Fruit fly (Drosophila melanogaster) whole organism, prepupa: ENCODE data around the gene BthD.
A peak's percentile ranks its signal among the peaks of the same experiment; 100 is the strongest.

Experiments
- CG10669 ChIP-seq: fragments of 200-800 bp; sonication (Bioruptor generic); optimal IDR thresholded peaks from 3 replicates; lab custom pipeline; 2018; ENCODE audit warnings: missing biosample characterization, mild to moderate bottlenecking, missing genetic modification characterization, moderate library complexity
- CG11762 ChIP-seq: fragments of 200-800 bp; sonication (Bioruptor generic); optimal IDR thresholded peaks from 3 replicates; lab custom pipeline; 2016; ENCODE audit warnings: missing biosample characterization, missing genetic modification characterization; ENCODE audit not compliant: insufficient read depth
- CG11902 ChIP-seq: fragments of 200-800 bp; sonication (Bioruptor generic); optimal IDR thresholded peaks from 3 replicates; lab custom pipeline; 2016; ENCODE audit warnings: missing biosample characterization, missing genetic modification characterization
- CG15336 ChIP-seq: fragments of 200-800 bp; sonication (Bioruptor generic); IDR thresholded peaks from 2 replicates; pipeline ENCODE4 v1.3.6; 2022; ENCODE audit warnings: missing biosample characterization, missing genetic modification characterization
- CG1621 ChIP-seq: fragments of 200-800 bp; sonication (Bioruptor generic); optimal IDR thresholded peaks from 3 replicates; lab custom pipeline; 2018; ENCODE audit warnings: missing biosample characterization, mild to moderate bottlenecking, missing genetic modification characterization
- CG3032 ChIP-seq: fragments of 200-800 bp; optimal IDR thresholded peaks from 2 replicates; lab custom pipeline; 2019; ENCODE audit warnings: missing biosample characterization, mild to moderate bottlenecking, missing genetic modification characterization, moderate library complexity
- CG31627 ChIP-seq: fragments of 200-800 bp; sonication (Bioruptor generic); optimal IDR thresholded peaks from 3 replicates; lab custom pipeline; 2016; ENCODE audit warnings: missing biosample characterization, missing genetic modification characterization
- CG3919 ChIP-seq: fragments of 200-800 bp; sonication (Bioruptor generic); optimal IDR thresholded peaks from 3 replicates; lab custom pipeline; 2016; ENCODE audit warnings: missing biosample characterization, missing genetic modification characterization
- CG4318 ChIP-seq: fragments of 200-800 bp; sonication (Bioruptor generic); optimal IDR thresholded peaks from 3 replicates; lab custom pipeline; 2017; ENCODE audit warnings: missing biosample characterization, mild to moderate bottlenecking, missing genetic modification characterization
- CG6163 ChIP-seq: fragments of 200-800 bp; sonication (Bioruptor generic); IDR thresholded peaks from 3 replicates; pipeline ENCODE4 v1.3.6; 2022; ENCODE audit warnings: missing biosample characterization, missing genetic modification characterization
- CG6276 ChIP-seq: fragments of 200-800 bp; sonication (Bioruptor generic); optimal IDR thresholded peaks from 2 replicates; lab custom pipeline; 2017; ENCODE audit warnings: missing biosample characterization, mild to moderate bottlenecking, missing genetic modification characterization
- CG6792 ChIP-seq: fragments of 200-800 bp; sonication (Bioruptor generic); optimal IDR thresholded peaks from 3 replicates; lab custom pipeline; 2016; ENCODE audit warnings: missing biosample characterization, missing genetic modification characterization
- CG6808 ChIP-seq: fragments of 200-800 bp; sonication (Bioruptor generic); optimal IDR thresholded peaks from 3 replicates; lab custom pipeline; 2017; ENCODE audit warnings: missing biosample characterization, missing genetic modification characterization, mild to moderate bottlenecking, moderate library complexity, missing genetic modification reagents
- CG6854 ChIP-seq: fragments of 200-800 bp; sonication (Bioruptor generic); optimal IDR thresholded peaks from 2 replicates; lab custom pipeline; 2017; ENCODE audit warnings: missing biosample characterization, mild to moderate bottlenecking, missing genetic modification characterization
- CG7368 ChIP-seq: fragments of 200-800 bp; sonication (Bioruptor generic); optimal IDR thresholded peaks from 3 replicates; lab custom pipeline; 2016; ENCODE audit warnings: missing biosample characterization, missing genetic modification characterization
- CG8119 ChIP-seq: fragments of 200-800 bp; sonication (Bioruptor generic); IDR thresholded peaks from 3 replicates; pipeline ENCODE4 v1.3.6; 2022; ENCODE audit warnings: missing biosample characterization, missing genetic modification characterization
- CG8319 ChIP-seq: fragments of 200-800 bp; sonication (Bioruptor generic); optimal IDR thresholded peaks from 3 replicates; lab custom pipeline; 2016; ENCODE audit warnings: missing biosample characterization, missing genetic modification characterization
- CG8632 ChIP-seq: fragments of 200-800 bp; sonication (Bioruptor generic); optimal IDR thresholded peaks from 3 replicates; lab custom pipeline; 2016; ENCODE audit warnings: missing biosample characterization, missing genetic modification characterization
- CG9139 ChIP-seq: fragments of 200-800 bp; sonication (Bioruptor generic); optimal IDR thresholded peaks from 3 replicates; lab custom pipeline; 2017; ENCODE audit warnings: missing biosample characterization, mild to moderate bottlenecking, missing genetic modification characterization
- Eip78C ChIP-seq: fragments of 200-800 bp; sonication (Bioruptor generic); peaks from one replicate; lab custom pipeline; 2016; ENCODE audit warnings: missing biosample characterization, missing genetic modification characterization
- Eip93F ChIP-seq: fragments of 200-800 bp; sonication (Bioruptor generic); optimal IDR thresholded peaks from 2 replicates; lab custom pipeline; 2016; ENCODE audit warnings: missing biosample characterization, mild to moderate bottlenecking, missing genetic modification characterization
- Ets96B ChIP-seq: fragments of 200-800 bp; optimal IDR thresholded peaks from 2 replicates; lab custom pipeline; 2019; ENCODE audit warnings: missing biosample characterization, mild to moderate bottlenecking, missing genetic modification characterization, moderate library complexity
- Gug ChIP-seq: fragments of 200-800 bp; sonication (Bioruptor generic); IDR thresholded peaks from 2 replicates; pipeline ENCODE4 v1.3.6; 2022; ENCODE audit warnings: missing biosample characterization, missing genetic modification characterization
- Hr38 ChIP-seq: sonication (Bioruptor generic); optimal IDR thresholded peaks from 2 replicates; lab custom pipeline; 2016; ENCODE audit warnings: missing biosample characterization, missing genetic modification characterization
- Hr39 ChIP-seq: fragments of 200-800 bp; sonication (Bioruptor generic); optimal IDR thresholded peaks from 2 replicates; lab custom pipeline; 2016; ENCODE audit warnings: missing biosample characterization, missing genetic modification characterization
- Hr4 ChIP-seq: fragments of 200-800 bp; sonication (Bioruptor generic); optimal IDR thresholded peaks from 3 replicates; lab custom pipeline; 2016; ENCODE audit warnings: missing biosample characterization, missing genetic modification characterization
- Lpt ChIP-seq: fragments of 200-800 bp; sonication (Bioruptor generic); optimal IDR thresholded peaks from 3 replicates; lab custom pipeline; 2016; ENCODE audit warnings: missing biosample characterization, missing genetic modification characterization
- OdsH ChIP-seq: fragments of 200-800 bp; sonication (Bioruptor generic); optimal IDR thresholded peaks from 3 replicates; lab custom pipeline; 2016; ENCODE audit warnings: missing biosample characterization, missing genetic modification characterization
- Smox ChIP-seq: fragments of 200-800 bp; sonication (Bioruptor generic); optimal IDR thresholded peaks from 3 replicates; lab custom pipeline; 2016; ENCODE audit warnings: missing biosample characterization, missing genetic modification characterization
- Sox102F ChIP-seq: fragments of 200-800 bp; sonication (Bioruptor generic); optimal IDR thresholded peaks from 2 replicates; lab custom pipeline; 2016; ENCODE audit warnings: missing biosample characterization, mild to moderate bottlenecking, missing genetic modification characterization
- Sox14 ChIP-seq: fragments of 200-800 bp; sonication (Bioruptor generic); optimal IDR thresholded peaks from 3 replicates; lab custom pipeline; 2016; ENCODE audit warnings: missing biosample characterization, missing genetic modification characterization
- achi ChIP-seq: fragments of 200-800 bp; sonication (Bioruptor generic); optimal IDR thresholded peaks from 3 replicates; lab custom pipeline; 2016; ENCODE audit warnings: missing biosample characterization, missing genetic modification characterization
- acj6 ChIP-seq: fragments of 200-800 bp; sonication (Bioruptor generic); optimal IDR thresholded peaks from 3 replicates; lab custom pipeline; 2016; ENCODE audit warnings: missing biosample characterization, missing genetic modification characterization
- dac ChIP-seq: fragments of 200-800 bp; sonication (Bioruptor generic); optimal IDR thresholded peaks from 2 replicates; lab custom pipeline; 2017; ENCODE audit warnings: missing biosample characterization, mild to moderate bottlenecking, missing genetic modification characterization
- esn ChIP-seq: fragments of 200-800 bp; sonication (Bioruptor generic); optimal IDR thresholded peaks from 2 replicates; lab custom pipeline; 2016; ENCODE audit warnings: missing biosample characterization, mild to moderate bottlenecking, missing genetic modification characterization, moderate library complexity
- fd59A ChIP-seq: fragments of 200-800 bp; sonication (Bioruptor generic); optimal IDR thresholded peaks from 2 replicates; lab custom pipeline; 2017; ENCODE audit warnings: missing biosample characterization, mild to moderate bottlenecking, missing genetic modification characterization, missing genetic modification reagents
- fkh ChIP-seq: fragments of 200-800 bp; sonication (Bioruptor generic); optimal IDR thresholded peaks from 3 replicates; lab custom pipeline; 2017; ENCODE audit warnings: missing biosample characterization, mild to moderate bottlenecking, missing genetic modification characterization, moderate library complexity
- net ChIP-seq: fragments of 200-800 bp; sonication (Bioruptor generic); optimal IDR thresholded peaks from 3 replicates; lab custom pipeline; 2016; ENCODE audit warnings: missing biosample characterization, missing genetic modification characterization
- pdm3 ChIP-seq: fragments of 200-800 bp; sonication (Bioruptor generic); optimal IDR thresholded peaks from 3 replicates; lab custom pipeline; 2016; ENCODE audit warnings: missing biosample characterization, missing genetic modification characterization
- salr ChIP-seq, 2 experiments: fragments of 200-800 bp; sonication (Bioruptor generic); optimal IDR thresholded peaks; 3 replicates each; lab custom pipeline; 2016 to 2018; ENCODE audit warnings: missing biosample characterization in 2 of 2, missing genetic modification characterization in 2 of 2, mild to moderate bottlenecking in 1 of 2
- ss ChIP-seq, 2 experiments: fragments of 200-800 bp; sonication (Bioruptor generic); optimal IDR thresholded peaks; 2 replicates in 1 of 2; 3 replicates in 1 of 2; lab custom pipeline; 2017 to 2018; ENCODE audit warnings: mild to moderate bottlenecking in 2 of 2, missing biosample characterization in 2 of 2, missing genetic modification characterization in 2 of 2, moderate library complexity in 1 of 2
- svp ChIP-seq: fragments of 200-800 bp; sonication (Bioruptor generic); peaks from one replicate; lab custom pipeline; 2016; ENCODE audit warnings: missing biosample characterization, missing genetic modification characterization
- topi ChIP-seq: fragments of 200-800 bp; sonication (Bioruptor generic); optimal IDR thresholded peaks from 3 replicates; lab custom pipeline; 2016; ENCODE audit warnings: missing biosample characterization, missing genetic modification characterization
- vri ChIP-seq: fragments of 200-800 bp; sonication (Bioruptor generic); optimal IDR thresholded peaks from 3 replicates; lab custom pipeline; 2016; ENCODE audit warnings: missing biosample characterization, mild to moderate bottlenecking, missing genetic modification characterization

Gene BthD

DNA sequence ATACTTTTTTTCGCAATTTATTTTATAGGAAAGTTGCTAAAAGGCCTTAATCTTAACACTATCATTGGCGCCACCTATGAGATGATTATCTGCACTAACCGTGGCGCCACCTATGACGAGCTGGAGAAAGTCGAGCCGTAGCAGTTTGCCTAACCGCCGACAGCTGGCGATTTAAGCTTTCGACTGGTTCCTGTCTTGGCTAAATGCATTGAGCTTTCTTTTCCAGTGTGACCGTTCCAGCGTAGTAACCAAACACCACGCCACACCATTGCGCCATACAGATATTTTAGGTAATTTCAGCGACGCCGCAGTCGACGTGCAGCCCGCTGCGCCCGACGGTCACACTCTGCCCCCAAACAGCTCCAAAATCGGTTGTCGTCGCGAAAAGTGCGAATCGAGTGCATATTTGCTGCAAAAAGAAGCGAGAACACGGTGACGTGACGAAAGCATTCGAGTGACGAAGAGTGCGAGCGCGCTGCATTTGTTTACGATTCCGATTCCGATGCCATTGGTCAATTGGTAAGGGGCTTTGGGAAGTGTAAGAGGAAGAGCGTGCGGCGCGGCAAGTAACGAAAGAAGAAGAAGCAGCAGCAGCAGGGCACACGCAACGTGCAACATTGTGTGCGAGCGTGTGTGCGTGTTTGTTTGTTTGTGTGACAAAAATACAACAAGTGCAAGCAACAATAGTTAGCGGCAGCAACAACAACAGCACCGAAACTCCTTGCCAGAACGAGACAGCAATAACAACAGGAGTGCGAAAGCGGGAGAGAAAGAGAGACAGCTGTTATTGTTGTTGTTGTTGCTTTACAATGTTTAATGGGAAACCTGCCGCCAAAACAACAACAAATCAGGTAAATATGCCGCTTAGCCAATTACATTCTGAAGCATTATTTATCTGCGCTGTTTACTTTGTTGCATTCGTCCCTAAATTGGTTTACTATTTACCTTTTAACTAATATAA is 48.2 kb upstream of the BthD start, which contains the start of the genes CG46311 and Tpst (continued):
- TF ChIP-seq esn (GFP tag; lab: Kevin White, UChicago) (peak; percentile 39), ss (GFP tag; optimal IDR thresholded peaks at IDR 0.05; lab: Kevin White, UChicago) (peak; percentile 22 to 81), CG3919 (GFP tag; lab: Kevin White, UChicago) (peak; percentile 35), CG4318 (GFP tag; lab: Kevin White, UChicago) (no peak), CG3032 (tag; lab: Kevin White, UChicago) (peak; percentile 26), CG6163 (GFP tag; lab: Robert Waterston, UW) (no peak), Smox (GFP tag; lab: Kevin White, UChicago) (peak; percentile 22), Hr39 (GFP tag; lab: Kevin White, UChicago) (peak; percentile 63), CG11902 (GFP tag; lab: Kevin White, UChicago) (no peak), achi (GFP tag; lab: Kevin White, UChicago) (no peak), CG8632 (GFP tag; lab: Kevin White, UChicago) (no peak), CG7368 (GFP tag; lab: Kevin White, UChicago) (no peak), Ets96B (no peak), Hr38 (GFP tag; lab: Kevin White, UChicago) (no peak), fkh (GFP tag; lab: Kevin White, UChicago) (peak; percentile 47), Hr4 (no peak), OdsH (GFP tag; lab: Kevin White, UChicago) (no peak)

DNA sequence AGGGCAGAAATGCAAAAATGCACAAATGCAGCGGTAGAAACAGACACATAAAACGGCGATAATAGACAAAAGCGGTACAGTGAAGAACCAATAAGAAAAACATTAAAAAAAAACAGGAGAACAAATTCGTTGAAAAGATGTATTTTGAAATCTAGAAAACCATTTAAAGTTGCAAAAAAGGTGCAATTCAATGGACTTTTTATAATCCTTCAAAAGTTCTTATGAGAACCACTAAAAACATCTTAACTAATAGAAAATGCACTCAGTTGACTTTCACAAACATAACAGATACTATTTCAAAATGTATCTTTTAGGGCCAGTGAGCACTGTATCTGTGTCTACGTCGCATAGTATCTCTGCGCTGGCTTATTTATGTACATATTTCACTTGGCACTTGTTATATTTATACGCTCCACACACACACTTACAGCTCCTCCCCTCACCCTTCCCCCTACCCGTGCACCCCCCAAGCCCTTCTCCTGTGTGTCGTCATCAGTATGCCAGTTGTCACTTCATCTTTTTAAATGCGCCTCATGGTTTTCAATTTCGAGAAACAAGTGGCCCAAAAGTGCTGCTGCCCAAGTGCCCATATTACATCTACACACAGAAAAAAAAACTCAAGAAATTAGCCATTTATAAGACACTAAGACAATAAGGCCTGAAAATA is 46.3 kb upstream of the BthD start:
- no peak for TF ChIP-seq Sox102F (GFP tag; lab: Kevin White, UChicago)
- no peak for TF ChIP-seq CG11762 (GFP tag; lab: Kevin White, UChicago)
- peak; percentile 9 for TF ChIP-seq CG6792 (GFP tag; lab: Kevin White, UChicago)
- TF ChIP-seq svp (GFP tag; lab: Kevin White, UChicago): no peak
- TF ChIP-seq CG9139 (GFP tag; lab: Kevin White, UChicago): no peak
- TF ChIP-seq Hr39 (GFP tag; lab: Kevin White, UChicago): peak; percentile 28
- TF ChIP-seq CG7368 (GFP tag; lab: Kevin White, UChicago): no peak
- no peak for TF ChIP-seq topi (GFP tag; lab: Kevin White, UChicago)
- no peak for TF ChIP-seq dac (GFP tag; lab: Kevin White, UChicago)
- no peak for TF ChIP-seq Smox (GFP tag; lab: Kevin White, UChicago)
- TF ChIP-seq net (GFP tag; lab: Kevin White, UChicago): peak; percentile 21
- TF ChIP-seq CG6808 (GFP tag; lab: Kevin White, UChicago): no peak
- peak; percentile 71 for TF ChIP-seq Eip78C (GFP tag; lab: Kevin White, UChicago)
- no peak for TF ChIP-seq CG1621
- TF ChIP-seq CG4318 (GFP tag; lab: Kevin White, UChicago): peak; percentile 25
- peak; percentile 5 for TF ChIP-seq Hr4
- peak in 1 of 2 experiments; percentile 22 for TF ChIP-seq ss (GFP tag; optimal IDR thresholded peaks at IDR 0.05; lab: Kevin White, UChicago)
- no peak for TF ChIP-seq CG6854
- TF ChIP-seq Gug (GFP tag; lab: Robert Waterston, UW): peak; percentile 39; the same call in 1 of the 2 replicates
- TF ChIP-seq CG8119 (GFP tag; lab: Robert Waterston, UW): peak; percentile 71
- TF ChIP-seq fd59A (GFP tag; lab: Kevin White, UChicago): peak; percentile 31
- TF ChIP-seq CG8319 (GFP tag; lab: Kevin White, UChicago): no peak
- TF ChIP-seq vri (GFP tag; lab: Kevin White, UChicago): no peak
- peak; percentile 7 for TF ChIP-seq CG31627 (GFP tag; lab: Kevin White, UChicago)
- TF ChIP-seq CG3919 (GFP tag; lab: Kevin White, UChicago): no peak
- peak; percentile 49 for TF ChIP-seq pdm3 (GFP tag; lab: Kevin White, UChicago)
- TF ChIP-seq CG8632 (GFP tag; lab: Kevin White, UChicago): no peak
- TF ChIP-seq CG15336 (GFP tag; lab: Robert Waterston, UW): peak; percentile 56; the same call in 1 of the 2 replicates
- TF ChIP-seq CG10669: no peak
- peak; percentile 60 for TF ChIP-seq Sox14 (GFP tag; lab: Kevin White, UChicago)
- peak; percentile 45 for TF ChIP-seq Lpt (GFP tag; lab: Kevin White, UChicago)
- TF ChIP-seq CG6276 (GFP tag; lab: Kevin White, UChicago): peak; percentile 5
- peak; percentile 20 for TF ChIP-seq Ets96B
- peak in 1 of 2 experiments; percentile 15 for TF ChIP-seq salr (GFP tag; optimal IDR thresholded peaks at IDR 0.05; lab: Kevin White, UChicago)
- peak; percentile 11 for TF ChIP-seq CG3032 (tag; lab: Kevin White, UChicago)
- no peak for TF ChIP-seq Eip93F (GFP tag; lab: Kevin White, UChicago)
- no peak for TF ChIP-seq esn (GFP tag; lab: Kevin White, UChicago)
- TF ChIP-seq acj6: peak; percentile 26
